Worm (Caenorhabditis elegans) whole organism, mixed stage, embryonic: Measurements from ENCODE around the gene F47G3.1.

Experiments used
- elt-3 ChIP-seq: fragments of 150-350 bp; optimal IDR thresholded peaks from 2 replicates; lab custom pipeline; 2014; ENCODE audit warnings: missing biosample characterization, missing genetic modification characterization
- lsy-2 ChIP-seq: fragments of 150-350 bp; optimal IDR thresholded peaks from 2 replicates; lab custom pipeline; 2014; ENCODE audit warnings: missing biosample characterization, missing genetic modification characterization
- snpc-4 ChIP-seq: fragments of 150-350 bp; optimal IDR thresholded peaks from 2 replicates; lab custom pipeline; 2014; ENCODE audit warnings: missing biosample characterization, missing genetic modification characterization
- unc-39 ChIP-seq: fragments of 150-350 bp; optimal IDR thresholded peaks from 2 replicates; lab custom pipeline; 2014; ENCODE audit warnings: missing biosample characterization, missing genetic modification characterization

- TF ChIP-seq unc-39 (tag; lab: Kevin White, UChicago) (no peak), snpc-4 (tag; lab: Kevin White, UChicago) (no peak), elt-3 (tag; lab: Kevin White, UChicago) (no peak), lsy-2 (tag; lab: Kevin White, UChicago) (no peak)
Observed at ce11 chrX:2439309-2439708, 53.8 kb downstream of the F47G3.1 start.
